Worm (Caenorhabditis elegans) whole organism, L2 larva: Measurements from ENCODE around the gene T02E9.5.

Experiments
- dmd-4 ChIP-seq: sonication (generic microtip); optimal IDR thresholded peaks from 2 replicates; lab custom pipeline; 2017; ENCODE audit warnings: missing biosample characterization, missing genetic modification characterization
- nhr-237 ChIP-seq: fragments of 150-350 bp; optimal IDR thresholded peaks from 2 replicates; lab custom pipeline; 2014; ENCODE audit warnings: missing biosample characterization, missing genetic modification characterization
- sem-4 ChIP-seq: fragments of 150-350 bp; optimal IDR thresholded peaks from 2 replicates; lab custom pipeline; 2014; ENCODE audit warnings: missing biosample characterization, missing genetic modification reagents, missing genetic modification characterization

ce11 chrV:11335757-11336418, 6.1 kb upstream of the T02E9.5 start:
- TF ChIP-seq sem-4 (tag; lab: Kevin White, UChicago) (no peak), dmd-4 (tag; lab: Kevin White, UChicago) (no peak), nhr-237 (tag; lab: Kevin White, UChicago) (no peak)
